Worm (Caenorhabditis elegans) whole organism, L1 larva: ENCODE results near the gene T01H10.11.

ENCODE experiments used
- C04F5.9 ChIP-seq: sonication (generic microtip); optimal IDR thresholded peaks from 2 replicates; lab custom pipeline; 2016; ENCODE audit warnings: missing genetic modification characterization, missing compliant biosample characterization
- elt-3 ChIP-seq, 6 experiments: fragments of 150-350 bp in 1 of 6; sonication (generic microtip); optimal IDR thresholded peaks; 2 replicates each; lab custom pipeline; 2017 to 2018; ENCODE audit warnings: missing biosample characterization in 6 of 6, missing genetic modification characterization in 6 of 6, inconsistent platforms in 1 of 6
- fkh-10 ChIP-seq: sonication (generic microtip); optimal IDR thresholded peaks from 2 replicates; lab custom pipeline; 2017; ENCODE audit warnings: missing biosample characterization, missing genetic modification reagents, missing genetic modification characterization
- hpl-2 ChIP-seq: fragments of 150-350 bp; optimal IDR thresholded peaks from 2 replicates; lab custom pipeline; 2014; ENCODE audit warnings: missing biosample characterization, missing genetic modification reagents, missing genetic modification characterization
- nhr-12 ChIP-seq: sonication (generic microtip); optimal IDR thresholded peaks from 2 replicates; lab custom pipeline; 2017; ENCODE audit warnings: missing biosample characterization, missing genetic modification characterization
- nhr-28 ChIP-seq: fragments of 150-350 bp; optimal IDR thresholded peaks from 2 replicates; lab custom pipeline; 2014; ENCODE audit warnings: missing biosample characterization, missing genetic modification characterization
- nhr-71 ChIP-seq: sonication (generic microtip); optimal IDR thresholded peaks from 2 replicates; lab custom pipeline; 2016; ENCODE audit warnings: mild to moderate bottlenecking, missing genetic modification characterization, moderate library complexity, missing compliant biosample characterization
- rnt-1 ChIP-seq: sonication (generic microtip); optimal IDR thresholded peaks from 2 replicates; lab custom pipeline; 2016; ENCODE audit warnings: mild to moderate bottlenecking, missing genetic modification characterization, moderate library complexity, missing compliant biosample characterization
- skn-1 ChIP-seq: fragments of 150-350 bp; optimal IDR thresholded peaks from 2 replicates; lab custom pipeline; 2014; ENCODE audit warnings: missing biosample characterization, missing genetic modification characterization
- snpc-4 ChIP-seq: fragments of 150-350 bp; optimal IDR thresholded peaks from 2 replicates; lab custom pipeline; 2014; ENCODE audit warnings: missing biosample characterization, missing genetic modification characterization
- vab-15 ChIP-seq: sonication (generic microtip); optimal IDR thresholded peaks from 2 replicates; lab custom pipeline; 2017; ENCODE audit warnings: missing genotype, mild to moderate bottlenecking, missing genetic modification characterization, missing compliant biosample characterization

DNA sequence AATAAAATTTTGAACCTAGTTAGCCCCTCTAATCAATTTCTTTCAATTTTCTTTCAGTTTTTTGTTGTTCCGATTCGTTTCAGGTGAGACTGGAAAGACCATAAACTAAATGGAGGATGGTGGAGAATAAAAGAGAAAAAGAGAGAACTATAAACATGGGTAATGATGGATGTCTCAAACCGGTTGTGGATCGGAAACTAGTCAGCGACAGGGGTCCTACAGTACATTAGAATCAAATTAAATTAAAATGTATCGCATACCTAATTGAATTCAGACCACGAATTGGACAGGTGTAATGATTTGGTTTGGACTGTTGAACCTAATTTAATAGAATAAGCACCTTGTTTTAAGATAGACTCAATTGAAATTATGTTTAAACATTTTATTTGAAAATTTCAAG, 40.8 kb downstream of the T01H10.11 start:
- TF ChIP-seq C04F5.9 (no peak), nhr-71 (no peak), snpc-4 (tag; lab: Kevin White, UChicago) (no peak), elt-3 (tag; optimal IDR thresholded peaks at IDR 0.05; lab: Kevin White, UChicago) (no peak), nhr-12 (tag; lab: Kevin White, UChicago) (no peak), fkh-10 (GFP tag; lab: Kevin White, UChicago) (no peak), rnt-1 (tag; lab: Kevin White, UChicago) (no peak), hpl-2 (no peak), skn-1 (tag; lab: Kevin White, UChicago) (no peak), nhr-28 (no peak), vab-15 (tag; lab: Kevin White, UChicago) (no peak)
